Fruit fly (Drosophila melanogaster) Kc167 (cell line): ENCODE measurements around the gene CG34159.

ENCODE experiments used
- h ChIP-seq: fragments of >200 bp; optimal IDR thresholded peaks from 3 replicates; lab custom pipeline; 2018; ENCODE audit warnings: missing external identifiers
- insv ChIP-seq: fragments of >200 bp; optimal IDR thresholded peaks from 3 replicates; lab custom pipeline; 2018; ENCODE audit warnings: missing external identifiers
- ttk ChIP-seq: sonication (Bioruptor generic); optimal IDR thresholded peaks from 2 replicates; lab custom pipeline; 2017; ENCODE audit warnings: missing external identifiers

DNA sequence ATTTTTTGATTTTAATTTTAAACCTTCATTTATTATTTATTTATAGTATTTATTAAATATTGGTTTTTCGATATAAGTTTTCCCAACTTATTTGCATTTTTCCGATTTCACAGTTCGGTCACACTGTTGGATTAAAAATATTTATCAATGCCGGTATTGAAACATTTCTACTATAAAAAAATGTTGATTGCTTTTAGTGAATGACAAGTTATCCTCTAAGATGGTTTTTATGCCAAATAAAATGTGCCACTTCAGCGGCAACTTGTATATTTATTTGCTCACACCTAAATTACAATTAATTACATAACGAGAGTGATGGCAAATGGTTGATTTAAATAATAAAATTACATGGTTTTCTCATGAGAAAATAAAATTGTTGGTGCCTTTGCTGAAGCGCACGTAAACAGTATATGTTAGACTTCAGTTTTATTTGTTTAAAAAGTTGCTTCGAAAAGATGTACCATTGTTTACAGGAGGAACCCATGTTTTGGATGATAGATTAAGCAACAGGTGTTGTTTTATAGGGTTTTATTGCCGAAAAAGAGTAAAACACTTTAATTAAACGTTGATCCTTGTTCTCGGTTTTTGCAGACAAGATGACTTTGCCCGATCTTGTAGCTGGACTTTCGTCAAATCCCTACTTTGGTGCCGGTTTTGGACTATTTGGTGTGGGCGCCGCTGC lies 18.6 kb upstream of the CG34159 start, which contains the start of gene Bcs1:
- TF ChIP-seq insv (no peak), ttk (no peak), h (lab: Kevin White, UChicago) (no peak)
